Worm (Caenorhabditis elegans) whole organism, L2 larva: Measurements from ENCODE around the gene grl-9.

Source experiments
- R02D3.7 ChIP-seq: fragments of 150-350 bp; optimal IDR thresholded peaks from 2 replicates; lab custom pipeline; 2014; ENCODE audit warnings: missing biosample characterization, missing genetic modification characterization
- ZK546.5 ChIP-seq: sonication (generic microtip); optimal IDR thresholded peaks from 2 replicates; lab custom pipeline; 2017; ENCODE audit warnings: missing biosample characterization, missing genetic modification characterization
- alr-1 ChIP-seq: fragments of 150-350 bp; optimal IDR thresholded peaks from 2 replicates; lab custom pipeline; 2014; ENCODE audit warnings: missing biosample characterization, missing genetic modification characterization
- aly-2 ChIP-seq: fragments of 150-350 bp; optimal IDR thresholded peaks from 2 replicates; lab custom pipeline; 2014; ENCODE audit warnings: missing biosample characterization, missing genetic modification characterization
- ama-1 ChIP-seq: fragments of 150-350 bp; optimal IDR thresholded peaks from 2 replicates; lab custom pipeline; 2018; ENCODE audit warnings: inconsistent platforms
- blmp-1 ChIP-seq: sonication (generic microtip); optimal IDR thresholded peaks from 2 replicates; lab custom pipeline; 2017; ENCODE audit warnings: missing genetic modification characterization, mild to moderate bottlenecking, missing compliant biosample characterization, antibody characterized with exemption, moderate library complexity; ENCODE audit not compliant: insufficient read depth
- ceh-16 ChIP-seq: fragments of 150-350 bp; optimal IDR thresholded peaks from 2 replicates; lab custom pipeline; 2014; ENCODE audit warnings: missing biosample characterization, missing genetic modification characterization
- ceh-82 ChIP-seq: fragments of 150-350 bp; optimal IDR thresholded peaks from 2 replicates; lab custom pipeline; 2014; ENCODE audit warnings: missing biosample characterization, missing genetic modification characterization
- crh-2 ChIP-seq: sonication (generic microtip); optimal IDR thresholded peaks from 2 replicates; lab custom pipeline; 2017; ENCODE audit warnings: missing biosample characterization, missing genetic modification characterization
- dmd-4 ChIP-seq: sonication (generic microtip); optimal IDR thresholded peaks from 2 replicates; lab custom pipeline; 2017; ENCODE audit warnings: missing biosample characterization, missing genetic modification characterization
- egl-27 ChIP-seq: sonication (generic microtip); optimal IDR thresholded peaks from 3 replicates; lab custom pipeline; 2017; ENCODE audit warnings: missing biosample characterization, missing genetic modification reagents, missing genetic modification characterization
- elt-3 ChIP-seq: sonication (generic microtip); optimal IDR thresholded peaks from 2 replicates; lab custom pipeline; 2017; ENCODE audit warnings: missing biosample characterization, missing genetic modification characterization
- fos-1 ChIP-seq: fragments of 150-350 bp; optimal IDR thresholded peaks from 2 replicates; lab custom pipeline; 2014; ENCODE audit warnings: missing biosample characterization, missing genetic modification characterization
- gmeb-1 ChIP-seq: fragments of 150-350 bp; optimal IDR thresholded peaks from 2 replicates; lab custom pipeline; 2014; ENCODE audit warnings: missing biosample characterization, missing genetic modification characterization
- lin-11 ChIP-seq: fragments of 150-350 bp; sonication (generic microtip); optimal IDR thresholded peaks from 2 replicates; lab custom pipeline; 2014; ENCODE audit warnings: missing biosample characterization, missing genetic modification characterization, inconsistent platforms, mixed read lengths
- lin-39 ChIP-seq: fragments of 150-350 bp; optimal IDR thresholded peaks from 2 replicates; lab custom pipeline; 2014; ENCODE audit warnings: missing biosample characterization, missing genetic modification reagents, missing genetic modification characterization
- lsy-2 ChIP-seq, 2 experiments: fragments of 150-350 bp in 1 of 2; sonication (generic microtip) in 1 of 2; optimal IDR thresholded peaks; 2 replicates each; lab custom pipeline; 2014 to 2017; ENCODE audit warnings: missing biosample characterization in 2 of 2, missing genetic modification characterization in 2 of 2
- mbf-1 ChIP-seq: sonication (generic microtip); optimal IDR thresholded peaks from 2 replicates; lab custom pipeline; 2017; ENCODE audit warnings: missing biosample characterization, missing genetic modification characterization
- mdl-1 ChIP-seq, 2 experiments: fragments of 150-350 bp in 1 of 2; sonication (generic microtip) in 1 of 2; optimal IDR thresholded peaks; 2 replicates each; lab custom pipeline; 2017; ENCODE audit warnings: missing biosample characterization in 2 of 2, missing genetic modification characterization in 2 of 2
- nhr-10 ChIP-seq: sonication (generic microtip); optimal IDR thresholded peaks from 2 replicates; lab custom pipeline; 2017; ENCODE audit warnings: missing biosample characterization, missing genetic modification characterization
- nhr-11 ChIP-seq: fragments of 150-350 bp; optimal IDR thresholded peaks from 2 replicates; lab custom pipeline; 2014; ENCODE audit warnings: missing biosample characterization, missing genetic modification characterization
- nhr-129 ChIP-seq: fragments of 150-350 bp; optimal IDR thresholded peaks from 2 replicates; lab custom pipeline; 2014; ENCODE audit warnings: missing biosample characterization, missing genetic modification characterization
- nhr-237 ChIP-seq: fragments of 150-350 bp; optimal IDR thresholded peaks from 2 replicates; lab custom pipeline; 2014; ENCODE audit warnings: missing biosample characterization, missing genetic modification characterization
- nhr-25 ChIP-seq: fragments of 150-350 bp; sonication (generic microtip); optimal IDR thresholded peaks from 3 replicates; lab custom pipeline; 2014; ENCODE audit warnings: missing biosample characterization, missing genetic modification characterization
- nhr-6 ChIP-seq: fragments of 150-350 bp; optimal IDR thresholded peaks from 2 replicates; lab custom pipeline; 2014; ENCODE audit warnings: missing biosample characterization, missing genetic modification characterization
- nhr-77 ChIP-seq: fragments of 150-350 bp; optimal IDR thresholded peaks from 2 replicates; lab custom pipeline; 2014; ENCODE audit warnings: missing biosample characterization, missing genetic modification characterization
- peb-1 ChIP-seq: fragments of 150-350 bp; optimal IDR thresholded peaks from 2 replicates; lab custom pipeline; 2014; ENCODE audit warnings: missing biosample characterization, missing genetic modification characterization
- sma-3 ChIP-seq: sonication (generic microtip); optimal IDR thresholded peaks from 2 replicates; lab custom pipeline; 2016; ENCODE audit warnings: missing genetic modification reagents, missing genetic modification characterization, missing compliant biosample characterization
- snpc-4 ChIP-seq: fragments of 150-350 bp; optimal IDR thresholded peaks from 2 replicates; lab custom pipeline; 2014; ENCODE audit warnings: missing biosample characterization, missing genetic modification characterization
- unc-39 ChIP-seq: fragments of 150-350 bp; optimal IDR thresholded peaks from 2 replicates; lab custom pipeline; 2014; ENCODE audit warnings: missing biosample characterization, missing genetic modification characterization
- unc-55 ChIP-seq: fragments of 150-350 bp; sonication (generic microtip); optimal IDR thresholded peaks from 3 replicates; lab custom pipeline; 2014; ENCODE audit warnings: missing biosample characterization, missing genetic modification reagents, missing genetic modification characterization
- unc-62 ChIP-seq: fragments of 150-350 bp; optimal IDR thresholded peaks from 2 replicates; lab custom pipeline; 2014; ENCODE audit warnings: missing biosample characterization, missing genetic modification reagents, missing genetic modification characterization
- ztf-1 ChIP-seq: fragments of 200-800 bp; sonication (Bioruptor generic); conservative IDR thresholded peaks from 2 replicates; pipeline ENCODE4 v1.3.6; 2022; ENCODE audit warnings: missing genetic modification characterization, missing compliant biosample characterization
- ztf-4 ChIP-seq: fragments of 150-350 bp; optimal IDR thresholded peaks from 2 replicates; lab custom pipeline; 2014; ENCODE audit warnings: missing biosample characterization, missing genetic modification characterization

The grl-9 gene

DNA sequence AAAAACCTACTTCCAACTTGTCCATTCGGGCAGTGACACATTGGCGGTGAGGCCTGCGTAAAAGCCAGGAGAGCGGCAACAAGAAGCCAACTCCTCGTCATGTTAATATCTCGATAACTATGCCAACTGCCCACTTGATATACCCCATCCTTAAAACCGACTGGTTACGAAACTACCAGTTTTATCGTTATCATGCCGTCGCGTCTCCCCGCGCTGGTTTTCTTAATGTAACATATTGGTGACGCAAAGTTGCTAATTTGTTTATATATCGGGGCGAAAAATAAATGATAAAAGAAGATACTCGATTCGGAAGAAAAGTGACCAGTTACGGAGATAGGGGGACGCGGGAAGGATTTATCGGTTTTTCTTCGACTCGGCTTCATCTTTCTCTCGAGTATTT is at the start of gene grl-9:
TSS of gene grl-9 (minus strand) at position 101 of the 400 bp plus-strand sequence.
- TF ChIP-seq nhr-77 (tag; lab: Kevin White, UChicago) (no peak), dmd-4 (tag; lab: Kevin White, UChicago) (no peak), egl-27 (tag; lab: Kevin White, UChicago) (no peak), nhr-129 (tag; lab: Kevin White, UChicago) (no peak), snpc-4 (tag; lab: Kevin White, UChicago) (no peak), R02D3.7 (tag; lab: Kevin White, UChicago) (no peak)

ce11 chrV:6780676-6781075 is 49.2 kb upstream of the grl-9 start:
- TF ChIP-seq snpc-4 (tag; lab: Kevin White, UChicago) (no peak), lin-11 (tag; lab: Kevin White, UChicago) (no peak), unc-55 (no peak), mdl-1 (tag; optimal IDR thresholded peaks at IDR 0.05; lab: Kevin White, UChicago) (no peak), unc-39 (tag; lab: Kevin White, UChicago) (no peak)

DNA sequence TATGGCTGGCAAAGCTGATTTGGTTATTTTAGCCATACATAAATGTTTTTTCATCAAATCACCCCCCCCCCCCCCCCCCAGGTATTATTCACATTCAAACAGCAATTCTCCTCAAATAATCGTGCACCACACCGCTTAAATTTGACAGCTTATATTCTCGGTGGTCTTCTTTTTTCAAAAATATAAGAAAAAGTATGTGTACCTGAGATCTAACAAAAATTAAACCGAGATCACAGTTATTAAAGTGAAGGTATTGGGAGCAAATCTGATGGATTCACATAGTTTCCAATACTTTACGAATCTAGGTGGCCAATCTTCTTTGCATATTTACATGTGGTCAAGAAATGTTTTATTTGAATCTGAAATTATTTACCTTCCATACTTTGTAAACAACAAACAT is 48.7 kb upstream of the grl-9 start, which contains the start of gene ZC404.15:
TSS of gene ZC404.15 (plus strand) at position 301 of the 400 bp plus-strand sequence.
- TF ChIP-seq crh-2 (tag; lab: Kevin White, UChicago) (no peak), elt-3 (tag; lab: Kevin White, UChicago) (no peak), sma-3 (GFP tag; lab: Kevin White, UChicago) (no peak), peb-1 (tag; lab: Kevin White, UChicago) (no peak), mbf-1 (tag; lab: Kevin White, UChicago) (no peak), egl-27 (tag; lab: Kevin White, UChicago) (no peak), gmeb-1 (tag; lab: Kevin White, UChicago) (no peak), lin-39 (tag; lab: Kevin White, UChicago) (no peak), unc-39 (tag; lab: Kevin White, UChicago) (no peak), mdl-1 (tag; optimal IDR thresholded peaks at IDR 0.05; lab: Kevin White, UChicago) (no peak), ama-1 (lab: Kevin White, UChicago) (no peak), unc-55 (no peak), lin-11 (tag; lab: Kevin White, UChicago) (no peak), ztf-4 (no peak), lsy-2 (tag; optimal IDR thresholded peaks at IDR 0.05; lab: Kevin White, UChicago) (no peak), nhr-6 (tag; lab: Kevin White, UChicago) (no peak)

- no peak for TF ChIP-seq nhr-11 (tag; lab: Kevin White, UChicago)
- no peak for TF ChIP-seq nhr-25 (tag; lab: Kevin White, UChicago)
- no peak for TF ChIP-seq aly-2
- no peak for TF ChIP-seq blmp-1
- TF ChIP-seq sma-3 (GFP tag; lab: Kevin White, UChicago), result no peak
- TF ChIP-seq unc-62 (GFP tag; lab: Kevin White, UChicago), result no peak
- no peak for TF ChIP-seq mdl-1 (tag; optimal IDR thresholded peaks at IDR 0.05; lab: Kevin White, UChicago)
- TF ChIP-seq R02D3.7 (tag; lab: Kevin White, UChicago), result no peak
- no peak for TF ChIP-seq ZK546.5 (tag; lab: Kevin White, UChicago)
- TF ChIP-seq, all 48 proteins: peak for 0
Measured at ce11 chrV:6778457-6778856, 47.0 kb upstream of the grl-9 start.

- TF ChIP-seq fos-1 (tag; lab: Kevin White, UChicago), result no peak
- no peak for TF ChIP-seq nhr-237 (tag; lab: Kevin White, UChicago)
- no peak for TF ChIP-seq ceh-16 (tag; lab: Kevin White, UChicago)
- TF ChIP-seq nhr-6 (tag; lab: Kevin White, UChicago), result no peak
- no peak for TF ChIP-seq ztf-1 (GFP tag; lab: Robert Waterston, UW)
- TF ChIP-seq unc-39 (tag; lab: Kevin White, UChicago), result no peak
- no peak for TF ChIP-seq alr-1 (tag; lab: Kevin White, UChicago)
- no peak for TF ChIP-seq ceh-82 (tag; lab: Kevin White, UChicago)
- no peak for TF ChIP-seq nhr-10 (tag; lab: Kevin White, UChicago)
- no peak for TF ChIP-seq unc-62 (GFP tag; lab: Kevin White, UChicago)
- TF ChIP-seq nhr-129 (tag; lab: Kevin White, UChicago), result no peak
- no peak for TF ChIP-seq egl-27 (tag; lab: Kevin White, UChicago)
- TF ChIP-seq, all 48 proteins: peak for 0
Measured at ce11 chrV:6775708-6776107, 44.2 kb upstream of the grl-9 start, which contains the start of gene srh-28. srh-28 (minus strand) TSS chrV:6775808.
